Fruit fly (Drosophila melanogaster) whole organism, wandering third instar larva: ENCODE results near the gene nab.

ENCODE experiments used
- ey ChIP-seq: fragments of 200-800 bp; sonication (Bioruptor generic); optimal IDR thresholded peaks from 2 replicates; lab custom pipeline; 2016; ENCODE audit warnings: missing biosample characterization, missing genetic modification characterization
- fru ChIP-seq: fragments of 200-800 bp; sonication (Bioruptor generic); optimal IDR thresholded peaks from 3 replicates; lab custom pipeline; 2016; ENCODE audit warnings: missing biosample characterization, mild to moderate bottlenecking, missing genetic modification characterization
- rgr ChIP-seq: fragments of 200-800 bp; sonication (Bioruptor generic); optimal IDR thresholded peaks from 3 replicates; lab custom pipeline; 2016; ENCODE audit warnings: missing biosample characterization, mild to moderate bottlenecking, missing genetic modification characterization

dm6 chr3L:4157852-4158251, 2.9 kb downstream of the nab start:
- no peak for TF ChIP-seq rgr (GFP tag; lab: Kevin White, UChicago)
- TF ChIP-seq ey (GFP tag; lab: Kevin White, UChicago) = no peak
- no peak for TF ChIP-seq fru (GFP tag; lab: Kevin White, UChicago)
